Fruit fly (Drosophila melanogaster) whole organism: ENCODE measurements around the gene CG5026.

Source experiments
- CG8478 ChIP-seq: fragments of >200 bp; optimal IDR thresholded peaks from 2 replicates; lab custom pipeline; 2018; ENCODE audit warnings: inconsistent platforms
- Dll ChIP-seq: fragments of >200 bp; optimal IDR thresholded peaks from 2 replicates; lab custom pipeline; 2017
- usp ChIP-seq: fragments of >200 bp; optimal IDR thresholded peaks from 2 replicates; lab custom pipeline; 2017; ENCODE audit warnings: missing biosample characterization, missing genetic modification characterization, mixed read lengths

- no peak for TF ChIP-seq Dll (lab: Kevin White, UChicago)
- TF ChIP-seq CG8478 (lab: Kevin White, UChicago) = no peak
- TF ChIP-seq usp = no peak
Measured at dm6 chr3L:8924999-8925398, 43.3 kb upstream of the CG5026 start.
